Worm (Caenorhabditis elegans) whole organism, L2 larva: ENCODE results near the gene natc-1.
A peak's percentile ranks its signal among the peaks of the same experiment; 100 is the strongest.

Source experiments
- ama-1 ChIP-seq: fragments of 150-350 bp; optimal IDR thresholded peaks from 2 replicates; lab custom pipeline; 2018; ENCODE audit warnings: inconsistent platforms
- ceh-82 ChIP-seq: fragments of 150-350 bp; optimal IDR thresholded peaks from 2 replicates; lab custom pipeline; 2014; ENCODE audit warnings: missing biosample characterization, missing genetic modification characterization
- fos-1 ChIP-seq: fragments of 150-350 bp; optimal IDR thresholded peaks from 2 replicates; lab custom pipeline; 2014; ENCODE audit warnings: missing biosample characterization, missing genetic modification characterization
- lin-13 ChIP-seq: fragments of 150-350 bp; optimal IDR thresholded peaks from 2 replicates; lab custom pipeline; 2014; ENCODE audit warnings: missing biosample characterization, missing genetic modification reagents, missing genetic modification characterization

DNA sequence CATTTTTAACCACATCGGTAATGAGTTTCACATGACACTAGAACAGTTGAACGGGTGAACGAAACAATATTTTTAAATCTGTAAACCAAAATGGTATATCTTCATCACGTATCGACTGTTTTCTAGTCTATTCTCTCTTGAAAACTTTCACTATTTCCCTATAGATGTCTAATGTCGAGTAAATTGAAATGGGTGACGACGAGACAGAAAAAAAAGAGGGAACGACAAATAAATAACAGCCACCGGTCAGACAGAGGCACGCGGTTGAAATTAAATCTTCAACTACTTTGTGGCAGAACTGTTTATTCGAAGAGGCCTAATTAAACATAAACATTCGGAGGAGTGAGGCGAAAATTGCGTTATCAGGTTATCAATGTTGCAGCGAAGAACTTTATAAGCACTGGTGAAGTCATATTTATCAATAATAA, 27.7 kb upstream of the natc-1 start:
- TF ChIP-seq ceh-82 (tag; lab: Kevin White, UChicago) (no peak), lin-13 (GFP tag; lab: Kevin White, UChicago) (no peak), fos-1 (tag; lab: Kevin White, UChicago) (peak; percentile 65), ama-1 (no peak)
